Worm (Caenorhabditis elegans) whole organism, mixed stage, embryonic: Measurements from ENCODE around the gene K02E7.7.
"Not testable (repeated sequence)": the region's sequence is repeated elsewhere in the genome, so short reads cannot be mapped to it uniquely, and the experiment has no call there.

Experiments
- lin-32 ChIP-seq: fragments of 200-800 bp; sonication (Bioruptor generic); optimal IDR thresholded peaks from 2 replicates; lab custom pipeline; 2018; ENCODE audit warnings: mild to moderate bottlenecking, missing genetic modification characterization, missing compliant biosample characterization
- pha-4 ChIP-seq: fragments of 150-350 bp; optimal IDR thresholded peaks from 2 replicates; lab custom pipeline; 2018; ENCODE audit warnings: missing biosample characterization, missing genetic modification reagents, missing genetic modification characterization
- sem-2 ChIP-seq: fragments of 200-800 bp; sonication (Bioruptor generic); optimal IDR thresholded peaks from 2 replicates; lab custom pipeline; 2018; ENCODE audit warnings: mild to moderate bottlenecking, missing genetic modification characterization, missing compliant biosample characterization

DNA sequence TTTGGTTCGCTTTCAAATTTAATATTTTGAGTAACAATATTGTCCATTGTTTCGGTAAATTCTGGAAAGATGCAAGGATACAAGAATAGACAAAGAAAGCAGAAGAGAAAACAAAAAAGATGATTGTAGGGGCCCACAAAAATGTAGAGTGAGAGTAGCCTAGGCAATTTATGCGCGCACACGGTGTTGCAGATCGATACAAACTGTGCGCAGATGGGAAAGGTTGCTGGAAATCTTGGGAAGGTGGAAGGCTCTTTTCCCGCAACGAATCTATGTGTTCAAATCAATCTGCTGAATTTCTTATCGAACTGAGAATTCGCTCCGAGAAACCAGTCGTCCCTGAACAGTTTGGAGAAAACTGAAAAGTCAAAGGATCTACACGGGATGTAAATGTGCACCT, 5.9 kb downstream of the K02E7.7 start, which contains the start of gene btb-10:
- not testable (repeated sequence) for TF ChIP-seq pha-4; sem-2 (GFP tag; lab: Kevin White, UChicago); lin-32
